Worm (Caenorhabditis elegans): ENCODE data around the gene F32D8.2.

F32D8.2 gene

DNA sequence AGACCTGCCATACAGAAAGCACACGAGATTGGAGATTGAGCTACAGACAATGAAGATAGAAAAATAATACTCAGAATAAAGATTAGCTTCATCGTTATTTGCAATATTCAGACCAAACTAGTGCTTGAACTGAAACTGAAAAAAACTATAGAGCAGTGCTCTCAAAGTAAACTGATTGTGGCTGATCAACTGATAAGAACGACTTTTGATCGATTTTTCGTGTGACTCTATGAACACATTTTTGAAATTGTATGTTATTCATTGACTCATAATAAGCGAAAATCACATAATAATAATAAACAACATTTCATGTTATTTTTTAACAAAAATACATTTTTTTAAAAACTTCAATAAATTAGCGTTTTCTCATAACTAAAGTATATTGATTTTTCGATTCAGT, 17.5 kb downstream of the F32D8.2 start, which contains the start of gene spp-16:
Gene spp-16 (minus strand): TSS at position 179 of the 400 bp plus-strand sequence.
- TF ChIP-seq sptf-1 (tag; optimal IDR thresholded peaks at IDR 0.05) (no peak), nhr-12 (tag; optimal IDR thresholded peaks at IDR 0.05) (no peak), mls-2 (tag; optimal IDR thresholded peaks at IDR 0.05) (no peak), unc-62 (GFP tag; optimal IDR thresholded peaks at IDR 0.05) (no peak), pha-4 (tag; optimal IDR thresholded peaks at IDR 0.05) (no peak), zip-8 (tag; optimal IDR thresholded peaks at IDR 0.05) (no peak), nhr-76 (tag; optimal IDR thresholded peaks at IDR 0.05) (no peak), lsy-2 (tag; optimal IDR thresholded peaks at IDR 0.05) (no peak), hlh-1 (tag; optimal IDR thresholded peaks at IDR 0.05) (no peak), unc-120 (tag; optimal IDR thresholded peaks at IDR 0.05; ENCODE audit: poor library complexity, severe bottlenecking) (no peak), ceh-39 (tag; optimal IDR thresholded peaks at IDR 0.05) (no peak), ztf-11 (tag; optimal IDR thresholded peaks at IDR 0.05) (no peak), nhr-237 (tag; optimal IDR thresholded peaks at IDR 0.05) (no peak), ceh-43 (GFP tag; optimal IDR thresholded peaks at IDR 0.05) (no peak), mab-5 (tag; optimal IDR thresholded peaks at IDR 0.05) (no peak)

- TF ChIP-seq sptf-1 (tag; optimal IDR thresholded peaks at IDR 0.05) (no peak), ceh-83 (GFP tag; optimal IDR thresholded peaks at IDR 0.05) (no peak), ztf-11 (tag; optimal IDR thresholded peaks at IDR 0.05) (no peak), blmp-1 (tag; optimal IDR thresholded peaks at IDR 0.05) (no peak), unc-120 (tag; optimal IDR thresholded peaks at IDR 0.05; ENCODE audit: poor library complexity, severe bottlenecking) (no peak), nhr-76 (tag; optimal IDR thresholded peaks at IDR 0.05) (no peak), pha-4 (tag; optimal IDR thresholded peaks at IDR 0.05) (no peak), ham-2 (GFP tag; optimal IDR thresholded peaks at IDR 0.05) (no peak), mep-1 (tag; optimal IDR thresholded peaks at IDR 0.05) (no peak), elt-1 (tag; optimal IDR thresholded peaks at IDR 0.05; ENCODE audit: borderline replicate concordance, insufficient read depth) (no peak), flh-1 (GFP tag; optimal IDR thresholded peaks at IDR 0.05) (no peak), nhr-12 (tag; optimal IDR thresholded peaks at IDR 0.05) (no peak), sem-2 (GFP tag; optimal IDR thresholded peaks at IDR 0.05) (no peak), lin-13 (tag; optimal IDR thresholded peaks at IDR 0.05) (no peak), elt-3 (tag; optimal IDR thresholded peaks at IDR 0.05) (no peak), snpc-4 (tag; optimal IDR thresholded peaks at IDR 0.05) (no peak), ceh-39 (tag; optimal IDR thresholded peaks at IDR 0.05) (no peak), cnd-1 (tag; optimal IDR thresholded peaks at IDR 0.05) (no peak), mab-5 (tag; optimal IDR thresholded peaks at IDR 0.05) (no peak), lin-32 (GFP tag; optimal IDR thresholded peaks at IDR 0.05) (no peak)
Observed at ce11 chrV:10902682-10903081, 19.1 kb downstream of the F32D8.2 start, which contains the start of gene F32D8.8. TSS of gene F32D8.8 (minus strand) at chrV:10902782.

DNA sequence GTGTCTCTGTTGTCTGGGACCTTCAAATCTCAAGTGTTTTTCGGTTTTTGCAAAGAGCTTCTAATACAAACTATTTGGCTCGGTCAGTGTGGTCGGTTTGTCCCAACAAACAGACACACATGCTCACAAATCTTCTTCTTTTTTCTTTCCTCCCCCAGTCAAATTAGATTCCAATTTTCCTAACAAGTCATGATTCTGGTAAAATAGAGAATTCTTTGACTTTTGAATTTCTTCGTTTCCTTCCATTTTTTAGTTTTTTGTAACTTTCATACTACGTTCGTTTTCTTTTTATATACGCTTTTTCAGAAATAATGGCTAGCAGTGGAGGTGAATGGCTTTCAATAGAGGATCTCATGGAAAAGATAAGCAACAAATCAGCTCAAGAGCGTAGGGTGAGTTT, 20.2 kb downstream of the F32D8.2 start, which contains the start of gene F32D8.15:
Gene F32D8.15 (plus strand): TSS at position 301 of the 400 bp plus-strand sequence.
- no peak for TF ChIP-seq pha-4 (tag; optimal IDR thresholded peaks at IDR 0.05)
- TF ChIP-seq blmp-1 (tag; optimal IDR thresholded peaks at IDR 0.05) = no peak
- peak; percentile 48 for TF ChIP-seq ces-1 (GFP tag; optimal IDR thresholded peaks at IDR 0.05)

ce11 chrV:10904795-10905194, 21.2 kb downstream of the F32D8.2 start:
- TF ChIP-seq snpc-4 (tag; optimal IDR thresholded peaks at IDR 0.05) (no peak), unc-120 (tag; optimal IDR thresholded peaks at IDR 0.05; ENCODE audit: poor library complexity, severe bottlenecking) (peak; percentile 6), blmp-1 (tag; optimal IDR thresholded peaks at IDR 0.05) (no peak), ces-1 (GFP tag; optimal IDR thresholded peaks at IDR 0.05) (peak; percentile 68), nhr-2 (tag; optimal IDR thresholded peaks at IDR 0.05) (no peak), pha-4 (tag; optimal IDR thresholded peaks at IDR 0.05) (no peak), lin-32 (GFP tag; optimal IDR thresholded peaks at IDR 0.05) (no peak), hlh-1 (tag; optimal IDR thresholded peaks at IDR 0.05) (no peak)

- TF ChIP-seq lin-32 (GFP tag; optimal IDR thresholded peaks at IDR 0.05) (no peak), hlh-1 (tag; optimal IDR thresholded peaks at IDR 0.05) (no peak), mab-5 (tag; optimal IDR thresholded peaks at IDR 0.05) (no peak), unc-120 (tag; optimal IDR thresholded peaks at IDR 0.05; ENCODE audit: poor library complexity, severe bottlenecking) (no peak), cnd-1 (tag; optimal IDR thresholded peaks at IDR 0.05) (no peak), ztf-11 (tag; optimal IDR thresholded peaks at IDR 0.05) (no peak), mep-1 (tag; optimal IDR thresholded peaks at IDR 0.05) (no peak), unc-39 (tag; optimal IDR thresholded peaks at IDR 0.05) (no peak), sem-2 (GFP tag; optimal IDR thresholded peaks at IDR 0.05) (no peak), M03D4.4 (tag; optimal IDR thresholded peaks at IDR 0.05) (no peak), ces-1 (GFP tag; optimal IDR thresholded peaks at IDR 0.05) (no peak), bed-3 (GFP tag; optimal IDR thresholded peaks at IDR 0.05) (no peak), elt-1 (tag; optimal IDR thresholded peaks at IDR 0.05; ENCODE audit: borderline replicate concordance, insufficient read depth) (no peak)
Observed at ce11 chrV:10909071-10909470, 25.5 kb downstream of the F32D8.2 start, which contains the start of gene zzz-1. TSS of gene zzz-1 (minus strand) at chrV:10909171.

All from whole organism, mixed stage, embryonic.